Fruit fly (Drosophila melanogaster) whole organism, embryonic: ENCODE data around the gene CG7841.

Experiments used
- CG12104 ChIP-seq: fragments of 200-800 bp; sonication (Bioruptor generic); optimal IDR thresholded peaks from 3 replicates; lab custom pipeline; 2016; ENCODE audit warnings: missing biosample characterization, missing genetic modification characterization
- CG12391 ChIP-seq: fragments of 200-800 bp; sonication (Bioruptor generic); optimal IDR thresholded peaks from 3 replicates; lab custom pipeline; 2018; ENCODE audit warnings: missing biosample characterization, mild to moderate bottlenecking, missing genetic modification characterization, moderate library complexity
- CG15269 ChIP-seq: fragments of 200-800 bp; sonication (Bioruptor generic); optimal IDR thresholded peaks from 2 replicates; lab custom pipeline; 2018; ENCODE audit warnings: missing biosample characterization, mild to moderate bottlenecking, missing genetic modification characterization, moderate library complexity
- CG17186 ChIP-seq: fragments of 200-800 bp; sonication (Bioruptor generic); optimal IDR thresholded peaks from 3 replicates; lab custom pipeline; 2017; ENCODE audit warnings: missing biosample characterization, missing genetic modification reagents, missing genetic modification characterization
- CG4424 ChIP-seq: fragments of 200-800 bp; sonication (Bioruptor generic); optimal IDR thresholded peaks from 3 replicates; lab custom pipeline; 2016; ENCODE audit warnings: missing biosample characterization, missing genetic modification characterization
- CG6683 ChIP-seq: fragments of 200-800 bp; sonication (Bioruptor generic); optimal IDR thresholded peaks from 2 replicates; lab custom pipeline; 2017; ENCODE audit warnings: missing biosample characterization, mild to moderate bottlenecking, missing genetic modification characterization, missing genetic modification reagents
- nau ChIP-seq: fragments of 200-800 bp; sonication (Bioruptor generic); optimal IDR thresholded peaks from 3 replicates; lab custom pipeline; 2017; ENCODE audit warnings: missing biosample characterization, mild to moderate bottlenecking, missing genetic modification characterization, missing genetic modification reagents
- nom ChIP-seq: fragments of 200-800 bp; sonication (Bioruptor generic); optimal IDR thresholded peaks from 2 replicates; lab custom pipeline; 2017; ENCODE audit warnings: missing biosample characterization, missing genetic modification characterization, mild to moderate bottlenecking, moderate library complexity, missing genetic modification reagents

DNA sequence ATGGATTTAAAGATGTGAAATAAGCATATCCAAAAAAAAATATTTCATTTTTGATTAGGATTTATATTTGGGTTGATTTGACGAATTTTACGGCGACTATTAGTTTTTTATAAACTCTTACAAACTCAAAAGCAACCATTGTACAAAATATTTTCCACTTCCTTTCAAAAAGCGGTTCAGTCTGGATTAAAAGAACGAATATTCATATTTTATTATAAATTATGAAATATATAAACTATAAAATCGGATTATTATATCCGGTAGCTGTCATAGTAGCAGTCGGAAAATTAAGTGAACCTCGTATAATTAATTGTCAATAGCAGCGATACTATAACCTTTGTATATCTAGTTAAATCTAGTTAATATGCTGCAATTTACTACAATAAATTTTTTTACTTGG lies 12.6 kb downstream of the CG7841 start, which contains the start of gene CG12355:
- TF ChIP-seq CG4424 (GFP tag; lab: Kevin White, UChicago) (no peak), nau (GFP tag; lab: Kevin White, UChicago) (no peak), CG15269 (tag; lab: Kevin White, UChicago) (no peak), CG12104 (GFP tag; lab: Kevin White, UChicago) (no peak), CG12391 (tag; lab: Kevin White, UChicago) (no peak), CG6683 (no peak), nom (GFP tag; lab: Kevin White, UChicago) (no peak), CG17186 (no peak)
